Fruit fly (Drosophila melanogaster) whole organism, prepupa: Measurements from ENCODE around the gene CG9259.

ENCODE experiments used
- CG31627 ChIP-seq: fragments of 200-800 bp; sonication (Bioruptor generic); optimal IDR thresholded peaks from 3 replicates; lab custom pipeline; 2016; ENCODE audit warnings: missing biosample characterization, missing genetic modification characterization
- Lpt ChIP-seq: fragments of 200-800 bp; sonication (Bioruptor generic); optimal IDR thresholded peaks from 3 replicates; lab custom pipeline; 2016; ENCODE audit warnings: missing biosample characterization, missing genetic modification characterization

- TF ChIP-seq CG31627 (no peak), Lpt (GFP tag; lab: Kevin White, UChicago) (no peak)
Observed at dm6 chr2L:21111849-21112248, 22.7 kb downstream of the CG9259 start.
